Worm (Caenorhabditis elegans): ENCODE measurements around the gene srh-63.

DNA sequence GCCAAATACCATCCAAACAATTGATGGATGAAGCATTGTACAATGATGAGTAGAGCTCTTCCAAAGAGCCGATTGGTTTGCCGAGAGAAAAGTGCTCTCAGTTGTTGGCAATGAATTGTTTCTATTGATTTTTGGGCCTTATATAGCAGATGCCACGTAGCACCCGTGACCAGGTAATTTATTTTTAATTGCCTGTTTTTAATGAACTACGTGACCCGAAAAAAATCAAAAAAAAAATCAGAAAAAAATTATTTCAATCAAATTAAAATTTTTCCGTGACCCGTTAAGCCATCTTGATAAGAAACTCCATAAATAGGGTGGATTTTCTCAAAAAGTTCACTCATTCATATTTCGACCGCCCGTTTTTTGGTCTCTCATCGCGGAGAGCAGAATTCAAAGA is 4.2 kb upstream of the srh-63 start, which contains the start of the genes Y57G11A.2 and T27E7.1:
- TF ChIP-seq fkh-10 (GFP tag; optimal IDR thresholded peaks at IDR 0.05) (no peak), pag-3 (tag; optimal IDR thresholded peaks at IDR 0.05; ENCODE audit: borderline replicate concordance, insufficient read depth) (no peak), Y116A8C.19 (tag; optimal IDR thresholded peaks at IDR 0.05; ENCODE audit: borderline replicate concordance) (no peak), nhr-77 (tag; optimal IDR thresholded peaks at IDR 0.05) (no peak), xbp-1 (tag; optimal IDR thresholded peaks at IDR 0.05) (no peak), skn-1 (tag; optimal IDR thresholded peaks at IDR 0.05) (no peak), lin-15B (tag; optimal IDR thresholded peaks at IDR 0.05) (no peak), elt-2 (tag; optimal IDR thresholded peaks at IDR 0.05) (no peak), hpl-2 (GFP tag; optimal IDR thresholded peaks at IDR 0.05) (no peak), ceh-82 (tag; optimal IDR thresholded peaks at IDR 0.05) (no peak), elt-3 (tag; optimal IDR thresholded peaks at IDR 0.05) (no peak), sptf-1 (tag; optimal IDR thresholded peaks at IDR 0.05) (no peak)
